Fruit fly (Drosophila melanogaster): ENCODE measurements around the gene AnxB10.
A peak's percentile ranks its signal among the peaks of the same experiment; 100 is the strongest.

The AnxB10 gene

DNA sequence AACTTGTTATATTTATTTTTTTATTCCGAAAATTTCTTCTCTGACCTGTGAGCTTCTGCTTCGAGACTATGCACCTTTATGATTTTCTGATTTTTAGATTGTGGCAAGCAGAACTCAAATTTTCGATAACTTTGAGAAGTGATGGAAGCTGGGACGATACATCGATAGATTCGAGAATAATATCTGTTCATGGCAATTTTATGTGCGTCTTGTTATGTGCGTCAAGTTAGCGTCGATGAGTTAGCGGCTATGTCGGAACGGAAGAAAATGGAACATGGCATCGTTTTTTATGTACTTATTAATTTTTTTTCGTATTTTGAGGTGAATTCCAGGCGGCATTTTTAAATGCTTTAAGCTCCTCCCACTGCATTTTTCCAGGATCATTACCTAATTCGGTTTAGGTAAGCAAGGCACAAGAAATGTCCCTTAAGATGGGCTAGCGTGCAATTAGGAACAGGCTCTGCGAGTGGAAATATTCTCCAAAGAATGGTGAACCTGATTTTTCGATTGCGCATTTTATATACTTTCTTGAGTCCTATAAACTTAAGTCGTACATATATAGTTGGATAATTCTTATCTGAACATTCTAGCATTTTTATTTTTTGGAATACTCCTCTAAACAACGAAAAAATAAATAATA lies 7.4 kb downstream of the AnxB10 start, which contains the start of gene Phf7 (continued):
- TF ChIP-seq CG32772 (GFP tag; IDR thresholded peaks at IDR 0.05) (no peak), tap (tag; optimal IDR thresholded peaks at IDR 0.05) (no peak), fd102C (GFP tag; optimal IDR thresholded peaks at IDR 0.05) (no peak), PHDP (tag; optimal IDR thresholded peaks at IDR 0.05) (no peak), CG4282 (GFP tag; optimal IDR thresholded peaks at IDR 0.05) (no peak), Hr3 (GFP tag; optimal IDR thresholded peaks at IDR 0.05) (no peak), MBD-R2 (GFP tag; IDR thresholded peaks at IDR 0.05) (peak; percentile 29; the same call in 1 of the 2 replicates), CG8281 (tag; optimal IDR thresholded peaks at IDR 0.05) (no peak), CG2129 (GFP tag; IDR thresholded peaks at IDR 0.05; ENCODE audit: partially characterized antibody) (0 out of 2 replicates have a peak, but pooled peaks have one; percentile 19), Dp (GFP tag; optimal IDR thresholded peaks at IDR 0.05) (peak; percentile 64), slbo (GFP tag; IDR thresholded peaks at IDR 0.05) (peak; percentile 11; the same call in 1 of the 2 replicates), cato (GFP tag; optimal IDR thresholded peaks at IDR 0.05; ENCODE audit: borderline replicate concordance) (no peak), Dref (GFP tag; IDR thresholded peaks at IDR 0.05) (peak; percentile 85), GATAe (GFP tag; conservative IDR thresholded peaks at IDR 0.05) (no peak), CG9215 (GFP tag; IDR thresholded peaks at IDR 0.05) (no peak), dan (GFP tag; IDR thresholded peaks at IDR 0.05) (no peak), cad (GFP tag; optimal IDR thresholded peaks at IDR 0.05) (no peak), org-1 (GFP tag; optimal IDR thresholded peaks at IDR 0.05) (no peak), MESR4 (GFP tag; optimal IDR thresholded peaks at IDR 0.05) (no peak), tup (GFP tag; optimal IDR thresholded peaks at IDR 0.05) (no peak), grn (GFP tag; optimal IDR thresholded peaks at IDR 0.05) (no peak), NFAT (GFP tag; IDR thresholded peaks at IDR 0.05) (no peak), phol (tag; optimal IDR thresholded peaks at IDR 0.05) (peak; percentile 42), CG8478 (optimal IDR thresholded peaks at IDR 0.05) (no peak), ham (GFP tag; IDR thresholded peaks at IDR 0.05) (no peak), bab2 (GFP tag; optimal IDR thresholded peaks at IDR 0.05) (no peak), wdn (GFP tag; IDR thresholded peaks at IDR 0.05) (no peak), CG17361 (GFP tag; IDR thresholded peaks at IDR 0.05) (no peak), croc (GFP tag; conservative IDR thresholded peaks at IDR 0.05) (no peak), zen2 (GFP tag; IDR thresholded peaks at IDR 0.05; ENCODE audit: partially characterized antibody) (no peak; the same call in 2 of the 3 replicates), wek (GFP tag; optimal IDR thresholded peaks at IDR 0.05) (no peak), Dad (GFP tag; optimal IDR thresholded peaks at IDR 0.05) (no peak), Bgb (GFP tag; IDR thresholded peaks at IDR 0.05; ENCODE audit: partially characterized antibody) (peak; percentile 86), gce (GFP tag; IDR thresholded peaks at IDR 0.05) (no peak), Hey (tag; optimal IDR thresholded peaks at IDR 0.05) (no peak), so (GFP tag; IDR thresholded peaks at IDR 0.05) (no peak), CG4360 (GFP tag; IDR thresholded peaks at IDR 0.05) (no peak), Myb (GFP tag; optimal IDR thresholded peaks at IDR 0.05) (peak; percentile 45), emc (GFP tag; optimal IDR thresholded peaks at IDR 0.05) (no peak), sob (GFP tag; IDR thresholded peaks at IDR 0.05) (0 out of 2 replicates have a peak, but pooled peaks have one; percentile 10), D19B (GFP tag; optimal IDR thresholded peaks at IDR 0.05) (no peak), CG10565 (GFP tag; optimal IDR thresholded peaks at IDR 0.05) (no peak), Hr51 (GFP tag; optimal IDR thresholded peaks at IDR 0.05) (no peak), sug (tag; optimal IDR thresholded peaks at IDR 0.05) (no peak), CG17802 (tag; optimal IDR thresholded peaks at IDR 0.05) (peak; percentile 49), Antp (GFP tag; optimal IDR thresholded peaks at IDR 0.05) (no peak), CG12942 (GFP tag; optimal IDR thresholded peaks at IDR 0.05) (no peak), ci (GFP tag; IDR thresholded peaks at IDR 0.05) (no peak), CG3838 (GFP tag; optimal IDR thresholded peaks at IDR 0.05) (no peak), Vsx1 (GFP tag; optimal IDR thresholded peaks at IDR 0.05) (no peak), CG30431 (GFP tag; optimal IDR thresholded peaks at IDR 0.05) (no peak)

Data from whole organism, embryonic.